Worm (Caenorhabditis elegans) whole organism, young adult: ENCODE measurements around the gene rab-6.1.

ENCODE experiments used
- B0035.1 ChIP-seq: sonication (generic microtip); optimal IDR thresholded peaks from 2 replicates; lab custom pipeline; 2016; ENCODE audit warnings: missing genetic modification characterization, mild to moderate bottlenecking, missing compliant biosample characterization, missing genotype, missing genetic modification reagents
- B0336.3 ChIP-seq: fragments of 200-800 bp; sonication (Bioruptor generic); IDR thresholded peaks from 2 replicates; pipeline ENCODE4 v1.3.6; 2022; ENCODE audit warnings: missing genetic modification characterization, missing compliant biosample characterization
- D2030.7 ChIP-seq: fragments of 200-800 bp; sonication (Bioruptor generic); IDR thresholded peaks from 2 replicates; pipeline ENCODE4 v1.3.6; 2022; ENCODE audit warnings: missing genetic modification reagents, missing genetic modification characterization, missing compliant biosample characterization
- F33H1.4 ChIP-seq: fragments of 200-800 bp; sonication (Bioruptor generic); IDR thresholded peaks from 2 replicates; pipeline ENCODE4 v1.3.6; 2022; ENCODE audit warnings: missing genetic modification reagents, missing genetic modification characterization, missing compliant biosample characterization
- F57A8.1 ChIP-seq: fragments of 200-800 bp; sonication (Bioruptor generic); optimal IDR thresholded peaks from 2 replicates; lab custom pipeline; 2018; ENCODE audit warnings: mild to moderate bottlenecking, missing genetic modification characterization, moderate library complexity, missing compliant biosample characterization
- F57C9.4 ChIP-seq: sonication (generic microtip); optimal IDR thresholded peaks from 2 replicates; lab custom pipeline; 2017; ENCODE audit warnings: mild to moderate bottlenecking, missing genetic modification characterization, missing compliant biosample characterization
- Y79H2A.3 ChIP-seq: fragments of 200-800 bp; sonication (Bioruptor generic); conservative IDR thresholded peaks from 2 replicates; pipeline ENCODE4 v1.3.6; 2022; ENCODE audit warnings: missing genetic modification reagents, missing genetic modification characterization, missing compliant biosample characterization
- Y95B8A.8 ChIP-seq: fragments of 200-800 bp; sonication (Bioruptor generic); IDR thresholded peaks from 2 replicates; pipeline ENCODE4 v1.3.6; 2022; ENCODE audit warnings: missing genetic modification reagents, missing genetic modification characterization, missing compliant biosample characterization
- ZK185.1 ChIP-seq: sonication (generic microtip); optimal IDR thresholded peaks from 2 replicates; lab custom pipeline; 2016; ENCODE audit warnings: mild to moderate bottlenecking, missing genetic modification characterization, missing compliant biosample characterization; ENCODE audit not compliant: poor library complexity, severe bottlenecking
- atf-7 ChIP-seq: sonication (generic microtip); optimal IDR thresholded peaks from 2 replicates; lab custom pipeline; 2017; ENCODE audit warnings: mild to moderate bottlenecking, missing genetic modification characterization, missing compliant biosample characterization
- athp-1 ChIP-seq: sonication (generic microtip); optimal IDR thresholded peaks from 2 replicates; lab custom pipeline; 2017; ENCODE audit warnings: mild to moderate bottlenecking, missing genetic modification characterization, missing compliant biosample characterization
- attf-3 ChIP-seq: fragments of 200-800 bp; sonication (Bioruptor generic); conservative IDR thresholded peaks from 2 replicates; pipeline ENCODE4 v1.3.6; 2022; ENCODE audit warnings: missing genetic modification reagents, missing genetic modification characterization, missing compliant biosample characterization
- attf-5 ChIP-seq: fragments of 200-800 bp; sonication (Bioruptor generic); optimal IDR thresholded peaks from 2 replicates; lab custom pipeline; 2018; ENCODE audit warnings: mild to moderate bottlenecking, missing genetic modification characterization, missing compliant biosample characterization
- bed-1 ChIP-seq: fragments of 200-800 bp; sonication (Bioruptor generic); IDR thresholded peaks from 2 replicates; pipeline ENCODE4 v1.3.6; 2022; ENCODE audit warnings: missing genetic modification reagents, missing genetic modification characterization, missing compliant biosample characterization
- bed-2 ChIP-seq: fragments of 200-800 bp; sonication (Bioruptor generic); IDR thresholded peaks from 2 replicates; pipeline ENCODE4 v1.3.6; 2022; ENCODE audit warnings: missing genetic modification reagents, missing genetic modification characterization, missing compliant biosample characterization
- ccch-3 ChIP-seq: fragments of 200-800 bp; sonication (Bioruptor generic); optimal IDR thresholded peaks from 2 replicates; lab custom pipeline; 2018; ENCODE audit warnings: mild to moderate bottlenecking, missing genetic modification characterization, missing compliant biosample characterization
- cebp-1 ChIP-seq, 2 experiments: fragments of 200-800 bp in 1 of 2; sonication (Bioruptor generic) in 1 of 2; sonication (generic microtip) in 1 of 2; IDR thresholded peaks in 1 of 2; optimal IDR thresholded peaks in 1 of 2; 2 replicates each; pipeline versions ENCODE4 v1.3.6 to Lab custom; 2017 to 2022; ENCODE audit warnings: missing compliant biosample characterization in 2 of 2, missing genetic modification characterization in 2 of 2, mild to moderate bottlenecking in 1 of 2, missing genetic modification reagents in 1 of 2, moderate library complexity in 1 of 2
- dpff-1 ChIP-seq: sonication (generic microtip); optimal IDR thresholded peaks from 2 replicates; lab custom pipeline; 2017; ENCODE audit warnings: mild to moderate bottlenecking, missing genetic modification characterization, missing compliant biosample characterization
- efl-1 ChIP-seq: fragments of 150-350 bp; optimal IDR thresholded peaks from 2 replicates; lab custom pipeline; 2014; ENCODE audit warnings: missing biosample characterization, missing genetic modification reagents, missing genetic modification characterization
- egrh-3 ChIP-seq: fragments of 200-800 bp; sonication (Bioruptor generic); IDR thresholded peaks from 2 replicates; pipeline ENCODE4 v1.3.6; 2022; ENCODE audit warnings: missing genetic modification reagents, missing genetic modification characterization, missing compliant biosample characterization
- fkh-3 ChIP-seq: sonication (generic microtip); optimal IDR thresholded peaks from 2 replicates; lab custom pipeline; 2016; ENCODE audit warnings: mild to moderate bottlenecking, missing genetic modification characterization, missing compliant biosample characterization
- hlh-12 ChIP-seq: sonication (generic microtip); optimal IDR thresholded peaks from 2 replicates; lab custom pipeline; 2016; ENCODE audit warnings: missing genetic modification characterization, missing compliant biosample characterization
- hmg-1.2 ChIP-seq: fragments of 200-800 bp; sonication (Bioruptor generic); IDR thresholded peaks from 2 replicates; pipeline ENCODE4 v1.3.6; 2022; ENCODE audit warnings: missing genetic modification reagents, missing genetic modification characterization, missing compliant biosample characterization
- lin-26 ChIP-seq: fragments of 200-800 bp; sonication (Bioruptor generic); IDR thresholded peaks from 2 replicates; pipeline ENCODE4 v1.3.6; 2022; ENCODE audit warnings: missing genetic modification reagents, missing genetic modification characterization, missing compliant biosample characterization
- lin-54 ChIP-seq: fragments of 200-800 bp; sonication (Bioruptor generic); optimal IDR thresholded peaks from 2 replicates; lab custom pipeline; 2018; ENCODE audit warnings: mild to moderate bottlenecking, missing genetic modification characterization, missing compliant biosample characterization
- lir-1 ChIP-seq: fragments of 200-800 bp; sonication (Bioruptor generic); conservative IDR thresholded peaks from 2 replicates; pipeline ENCODE4 v1.3.6; 2022; ENCODE audit warnings: missing genetic modification reagents, missing genetic modification characterization, missing compliant biosample characterization
- madf-8 ChIP-seq: fragments of 200-800 bp; sonication (Bioruptor generic); conservative IDR thresholded peaks from 2 replicates; pipeline ENCODE4 v1.3.6; 2022; ENCODE audit warnings: missing genetic modification reagents, missing genetic modification characterization, missing compliant biosample characterization
- mel-28 ChIP-seq: sonication (generic microtip); optimal IDR thresholded peaks from 2 replicates; lab custom pipeline; 2016; ENCODE audit warnings: borderline replicate concordance, mild to moderate bottlenecking, missing genetic modification characterization, missing compliant biosample characterization
- mes-4 ChIP-seq: sonication (generic microtip); optimal IDR thresholded peaks from 2 replicates; lab custom pipeline; 2016; ENCODE audit warnings: missing genotype, missing genetic modification characterization, missing compliant biosample characterization
- pha-4 ChIP-seq: fragments of 150-350 bp; sonication (generic microtip); optimal IDR thresholded peaks from 2 replicates; lab custom pipeline; 2014; ENCODE audit warnings: missing biosample characterization, missing genetic modification reagents, missing genetic modification characterization
- rcor-1 ChIP-seq: fragments of 200-800 bp; sonication (Bioruptor generic); IDR thresholded peaks from 2 replicates; pipeline ENCODE4 v1.3.6; 2022; ENCODE audit warnings: missing genetic modification reagents, missing genetic modification characterization, missing compliant biosample characterization
- repo-1 ChIP-seq: sonication (generic microtip); optimal IDR thresholded peaks from 2 replicates; lab custom pipeline; 2017; ENCODE audit warnings: mild to moderate bottlenecking, missing genetic modification characterization, missing compliant biosample characterization
- snpc-1.1 ChIP-seq: sonication (generic microtip); optimal IDR thresholded peaks from 2 replicates; lab custom pipeline; 2017; ENCODE audit warnings: missing genetic modification characterization, mild to moderate bottlenecking, missing compliant biosample characterization, antibody characterized with exemption, moderate library complexity, missing genotype, missing genetic modification reagents; ENCODE audit not compliant: insufficient read depth
- snpc-4 ChIP-seq, 5 experiments: fragments of 150-350 bp in 1 of 5; sonication (generic microtip) in 4 of 5; optimal IDR thresholded peaks; 2 replicates each; lab custom pipeline; 2014 to 2018; ENCODE audit warnings: missing genetic modification characterization in 5 of 5, missing biosample characterization in 3 of 5, antibody characterized with exemption in 2 of 5, mild to moderate bottlenecking in 2 of 5, missing compliant biosample characterization in 2 of 5, missing genotype in 2 of 5, moderate library complexity in 2 of 5, missing genetic modification reagents in 1 of 5
- sptf-2 ChIP-seq: fragments of 200-800 bp; sonication (Bioruptor generic); optimal IDR thresholded peaks from 2 replicates; lab custom pipeline; 2018; ENCODE audit warnings: mild to moderate bottlenecking, missing genetic modification characterization, missing compliant biosample characterization
- tbp1 ChIP-seq: fragments of 200-800 bp; sonication (Bioruptor generic); optimal IDR thresholded peaks from 2 replicates; lab custom pipeline; 2018; ENCODE audit warnings: mild to moderate bottlenecking, missing genetic modification characterization, missing compliant biosample characterization
- zfh-2 ChIP-seq: fragments of 200-800 bp; sonication (Bioruptor generic); conservative IDR thresholded peaks from 2 replicates; pipeline ENCODE4 v1.3.6; 2022; ENCODE audit warnings: missing genetic modification reagents, missing genetic modification characterization, missing compliant biosample characterization
- ztf-25 ChIP-seq: fragments of 200-800 bp; sonication (Bioruptor generic); IDR thresholded peaks from 2 replicates; pipeline ENCODE4 v1.3.6; 2022; ENCODE audit warnings: missing genetic modification reagents, missing genetic modification characterization, missing compliant biosample characterization
- ztf-6 ChIP-seq: fragments of 200-800 bp; sonication (Bioruptor generic); IDR thresholded peaks from 2 replicates; pipeline ENCODE4 v1.3.6; 2022; ENCODE audit warnings: missing genetic modification reagents, missing genetic modification characterization, missing compliant biosample characterization

rab-6.1 gene

DNA sequence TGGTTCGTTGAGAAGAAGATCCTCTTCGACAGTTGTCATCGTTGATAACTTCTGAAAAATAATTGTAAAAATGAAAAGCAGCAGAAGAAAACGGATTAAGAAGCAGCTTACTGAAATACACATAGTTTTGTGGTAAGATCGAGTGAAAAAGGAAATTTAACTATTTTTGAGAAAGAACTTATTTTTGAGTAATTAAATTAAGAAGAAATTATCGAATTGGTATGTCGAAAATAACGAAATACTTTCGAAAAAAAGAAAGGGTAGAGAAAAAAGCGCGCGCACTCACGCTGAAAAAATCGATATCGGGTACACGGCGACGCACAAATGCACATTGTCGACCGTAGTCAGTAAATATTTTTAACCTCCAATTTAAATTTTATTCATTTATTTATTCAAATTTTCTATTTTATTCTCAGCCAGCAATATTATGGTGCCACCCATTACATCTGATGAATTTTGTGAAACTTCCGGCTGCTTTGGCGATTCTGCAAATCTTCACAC is 49.6 kb downstream of the rab-6.1 start, which contains the start of the genes ZK643.5 and ZK643.2 (continued):
- 0 out of 2 replicates have a peak, but pooled peaks have one; percentile 15 for TF ChIP-seq rcor-1 (GFP tag; lab: Robert Waterston, UW)
- TF ChIP-seq pha-4 (tag; lab: Kevin White, UChicago) = no peak
- no peak for TF ChIP-seq dpff-1 (tag; lab: Kevin White, UChicago)
- no peak for TF ChIP-seq ztf-6 (GFP tag; lab: Robert Waterston, UW)
- peak; percentile 8 for TF ChIP-seq snpc-4 (GFP tag; optimal IDR thresholded peaks at IDR 0.05; lab: Kevin White, UChicago)
- TF ChIP-seq snpc-4 (tag; optimal IDR thresholded peaks at IDR 0.05; lab: Kevin White, UChicago) = peak in 1 of 4 experiments; percentile 5
- no peak for TF ChIP-seq sptf-2 (GFP tag; lab: Kevin White, UChicago)
- peak; percentile 74 for TF ChIP-seq athp-1 (tag; lab: Kevin White, UChicago)
- TF ChIP-seq Y79H2A.3 (GFP tag; lab: Robert Waterston, UW) = no peak
- peak; percentile 82 for TF ChIP-seq efl-1
- TF ChIP-seq tbp1 (GFP tag; lab: Kevin White, UChicago) = peak; percentile 36
- no peak for TF ChIP-seq bed-1 (GFP tag; lab: Robert Waterston, UW)
- TF ChIP-seq cebp-1 (GFP tag; IDR thresholded peaks at IDR 0.05; lab: Robert Waterston, UW) = no peak
- peak; percentile 63 for TF ChIP-seq cebp-1 (tag; optimal IDR thresholded peaks at IDR 0.05; lab: Kevin White, UChicago)
- no peak for TF ChIP-seq B0035.1 (tag; lab: Kevin White, UChicago)
- TF ChIP-seq F57A8.1 (GFP tag; lab: Kevin White, UChicago) = no peak
- no peak for TF ChIP-seq fkh-3 (tag; lab: Kevin White, UChicago)
- no peak for TF ChIP-seq lir-1 (GFP tag; lab: Robert Waterston, UW)
- TF ChIP-seq bed-2 (GFP tag; lab: Robert Waterston, UW) = no peak
- peak; percentile 26 for TF ChIP-seq snpc-1.1
- no peak for TF ChIP-seq F57C9.4
- TF ChIP-seq zfh-2 (GFP tag; lab: Robert Waterston, UW) = no peak
- no peak for TF ChIP-seq B0336.3 (GFP tag; lab: Robert Waterston, UW)
- TF ChIP-seq hlh-12 (tag; lab: Kevin White, UChicago) = no peak
- no peak; the same call in 1 of the 2 replicates for TF ChIP-seq hmg-1.2 (GFP tag; lab: Robert Waterston, UW)
- no peak for TF ChIP-seq atf-7 (tag; lab: Kevin White, UChicago)
- peak; percentile 70 for TF ChIP-seq lin-54 (GFP tag; lab: Kevin White, UChicago)
- no peak for TF ChIP-seq Y95B8A.8 (GFP tag; lab: Robert Waterston, UW)
- no peak for TF ChIP-seq ccch-3 (GFP tag; lab: Kevin White, UChicago)
- no peak for TF ChIP-seq F33H1.4 (GFP tag; lab: Robert Waterston, UW)
- TF ChIP-seq mel-28 (tag; lab: Kevin White, UChicago) = no peak
- no peak for TF ChIP-seq attf-3 (GFP tag; lab: Robert Waterston, UW)
- TF ChIP-seq attf-5 = peak; percentile 19
- TF ChIP-seq repo-1 (tag; lab: Kevin White, UChicago) = no peak
- TF ChIP-seq mes-4 (tag; lab: Kevin White, UChicago) = no peak
- no peak for TF ChIP-seq egrh-3 (GFP tag; lab: Robert Waterston, UW)
- no peak for TF ChIP-seq ztf-25 (GFP tag; lab: Robert Waterston, UW)
- peak; percentile 51 for TF ChIP-seq madf-8 (GFP tag; lab: Robert Waterston, UW)
- TF ChIP-seq ZK185.1 = no peak
- peak; percentile 45; the same call in 1 of the 2 replicates for TF ChIP-seq D2030.7
- no peak for TF ChIP-seq lin-26 (GFP tag; lab: Robert Waterston, UW)
